Worm (Caenorhabditis elegans) whole organism, L2 larva: Measurements from ENCODE around the gene msp-38.

Experiments
- C34F6.9 ChIP-seq: fragments of 150-350 bp; optimal IDR thresholded peaks from 2 replicates; lab custom pipeline; 2014; ENCODE audit warnings: missing biosample characterization, missing genetic modification characterization
- F13H6.1 ChIP-seq: sonication (generic microtip); optimal IDR thresholded peaks from 2 replicates; lab custom pipeline; 2016; ENCODE audit warnings: missing genetic modification characterization, missing compliant biosample characterization
- R02D3.7 ChIP-seq: fragments of 150-350 bp; optimal IDR thresholded peaks from 2 replicates; lab custom pipeline; 2014; ENCODE audit warnings: missing biosample characterization, missing genetic modification characterization
- Y55F3AM.14 ChIP-seq: fragments of 200-800 bp; sonication (Bioruptor generic); optimal IDR thresholded peaks from 2 replicates; lab custom pipeline; 2018; ENCODE audit warnings: mild to moderate bottlenecking, missing genetic modification characterization, missing compliant biosample characterization
- ZK546.5 ChIP-seq: sonication (generic microtip); optimal IDR thresholded peaks from 2 replicates; lab custom pipeline; 2017; ENCODE audit warnings: missing biosample characterization, missing genetic modification characterization
- alr-1 ChIP-seq: fragments of 150-350 bp; optimal IDR thresholded peaks from 2 replicates; lab custom pipeline; 2014; ENCODE audit warnings: missing biosample characterization, missing genetic modification characterization
- aly-2 ChIP-seq: fragments of 150-350 bp; optimal IDR thresholded peaks from 2 replicates; lab custom pipeline; 2014; ENCODE audit warnings: missing biosample characterization, missing genetic modification characterization
- ama-1 ChIP-seq: fragments of 150-350 bp; optimal IDR thresholded peaks from 2 replicates; lab custom pipeline; 2018; ENCODE audit warnings: inconsistent platforms
- blmp-1 ChIP-seq: sonication (generic microtip); optimal IDR thresholded peaks from 2 replicates; lab custom pipeline; 2017; ENCODE audit warnings: missing genetic modification characterization, mild to moderate bottlenecking, missing compliant biosample characterization, antibody characterized with exemption, moderate library complexity; ENCODE audit not compliant: insufficient read depth
- ceh-16 ChIP-seq: fragments of 150-350 bp; optimal IDR thresholded peaks from 2 replicates; lab custom pipeline; 2014; ENCODE audit warnings: missing biosample characterization, missing genetic modification characterization
- ceh-82 ChIP-seq: fragments of 150-350 bp; optimal IDR thresholded peaks from 2 replicates; lab custom pipeline; 2014; ENCODE audit warnings: missing biosample characterization, missing genetic modification characterization
- crh-2 ChIP-seq: sonication (generic microtip); optimal IDR thresholded peaks from 2 replicates; lab custom pipeline; 2017; ENCODE audit warnings: missing biosample characterization, missing genetic modification characterization
- dmd-4 ChIP-seq: sonication (generic microtip); optimal IDR thresholded peaks from 2 replicates; lab custom pipeline; 2017; ENCODE audit warnings: missing biosample characterization, missing genetic modification characterization
- egl-27 ChIP-seq: sonication (generic microtip); optimal IDR thresholded peaks from 3 replicates; lab custom pipeline; 2017; ENCODE audit warnings: missing biosample characterization, missing genetic modification reagents, missing genetic modification characterization
- elt-1 ChIP-seq: fragments of 150-350 bp; optimal IDR thresholded peaks from 2 replicates; lab custom pipeline; 2014; ENCODE audit warnings: missing biosample characterization, missing genetic modification characterization
- elt-3 ChIP-seq: sonication (generic microtip); optimal IDR thresholded peaks from 2 replicates; lab custom pipeline; 2017; ENCODE audit warnings: missing biosample characterization, missing genetic modification characterization
- fos-1 ChIP-seq: fragments of 150-350 bp; optimal IDR thresholded peaks from 2 replicates; lab custom pipeline; 2014; ENCODE audit warnings: missing biosample characterization, missing genetic modification characterization
- gmeb-1 ChIP-seq: fragments of 150-350 bp; optimal IDR thresholded peaks from 2 replicates; lab custom pipeline; 2014; ENCODE audit warnings: missing biosample characterization, missing genetic modification characterization
- lin-11 ChIP-seq: fragments of 150-350 bp; sonication (generic microtip); optimal IDR thresholded peaks from 2 replicates; lab custom pipeline; 2014; ENCODE audit warnings: missing biosample characterization, missing genetic modification characterization, inconsistent platforms, mixed read lengths
- lin-13 ChIP-seq: fragments of 150-350 bp; optimal IDR thresholded peaks from 2 replicates; lab custom pipeline; 2014; ENCODE audit warnings: missing biosample characterization, missing genetic modification reagents, missing genetic modification characterization
- lin-39 ChIP-seq: fragments of 150-350 bp; optimal IDR thresholded peaks from 2 replicates; lab custom pipeline; 2014; ENCODE audit warnings: missing biosample characterization, missing genetic modification reagents, missing genetic modification characterization
- lsy-2 ChIP-seq, 2 experiments: fragments of 150-350 bp in 1 of 2; sonication (generic microtip) in 1 of 2; optimal IDR thresholded peaks; 2 replicates each; lab custom pipeline; 2014 to 2017; ENCODE audit warnings: missing biosample characterization in 2 of 2, missing genetic modification characterization in 2 of 2
- mab-5 ChIP-seq: fragments of 150-350 bp; optimal IDR thresholded peaks from 2 replicates; lab custom pipeline; 2014; ENCODE audit warnings: missing biosample characterization, missing genetic modification characterization
- mbf-1 ChIP-seq: sonication (generic microtip); optimal IDR thresholded peaks from 2 replicates; lab custom pipeline; 2017; ENCODE audit warnings: missing biosample characterization, missing genetic modification characterization
- mdl-1 ChIP-seq, 2 experiments: fragments of 150-350 bp in 1 of 2; sonication (generic microtip) in 1 of 2; optimal IDR thresholded peaks; 2 replicates each; lab custom pipeline; 2017; ENCODE audit warnings: missing biosample characterization in 2 of 2, missing genetic modification characterization in 2 of 2
- nhr-10 ChIP-seq: sonication (generic microtip); optimal IDR thresholded peaks from 2 replicates; lab custom pipeline; 2017; ENCODE audit warnings: missing biosample characterization, missing genetic modification characterization
- nhr-11 ChIP-seq: fragments of 150-350 bp; optimal IDR thresholded peaks from 2 replicates; lab custom pipeline; 2014; ENCODE audit warnings: missing biosample characterization, missing genetic modification characterization
- nhr-12 ChIP-seq: fragments of 150-350 bp; optimal IDR thresholded peaks from 2 replicates; lab custom pipeline; 2014; ENCODE audit warnings: missing biosample characterization, missing genetic modification characterization
- nhr-129 ChIP-seq: fragments of 150-350 bp; optimal IDR thresholded peaks from 2 replicates; lab custom pipeline; 2014; ENCODE audit warnings: missing biosample characterization, missing genetic modification characterization
- nhr-21 ChIP-seq: fragments of 150-350 bp; optimal IDR thresholded peaks from 2 replicates; lab custom pipeline; 2014; ENCODE audit warnings: missing biosample characterization, missing genetic modification characterization
- nhr-23 ChIP-seq: fragments of 150-350 bp; optimal IDR thresholded peaks from 2 replicates; lab custom pipeline; 2014; ENCODE audit warnings: missing biosample characterization, missing genetic modification reagents, missing genetic modification characterization
- nhr-237 ChIP-seq: fragments of 150-350 bp; optimal IDR thresholded peaks from 2 replicates; lab custom pipeline; 2014; ENCODE audit warnings: missing biosample characterization, missing genetic modification characterization
- nhr-25 ChIP-seq: fragments of 150-350 bp; sonication (generic microtip); optimal IDR thresholded peaks from 3 replicates; lab custom pipeline; 2014; ENCODE audit warnings: missing biosample characterization, missing genetic modification characterization
- nhr-6 ChIP-seq: fragments of 150-350 bp; optimal IDR thresholded peaks from 2 replicates; lab custom pipeline; 2014; ENCODE audit warnings: missing biosample characterization, missing genetic modification characterization
- nhr-77 ChIP-seq: fragments of 150-350 bp; optimal IDR thresholded peaks from 2 replicates; lab custom pipeline; 2014; ENCODE audit warnings: missing biosample characterization, missing genetic modification characterization
- peb-1 ChIP-seq: fragments of 150-350 bp; optimal IDR thresholded peaks from 2 replicates; lab custom pipeline; 2014; ENCODE audit warnings: missing biosample characterization, missing genetic modification characterization
- sem-4 ChIP-seq: fragments of 150-350 bp; optimal IDR thresholded peaks from 2 replicates; lab custom pipeline; 2014; ENCODE audit warnings: missing biosample characterization, missing genetic modification reagents, missing genetic modification characterization
- skn-1 ChIP-seq: sonication (generic microtip); optimal IDR thresholded peaks from 2 replicates; lab custom pipeline; 2017; ENCODE audit warnings: missing biosample characterization, missing genetic modification characterization
- sma-3 ChIP-seq: sonication (generic microtip); optimal IDR thresholded peaks from 2 replicates; lab custom pipeline; 2016; ENCODE audit warnings: missing genetic modification reagents, missing genetic modification characterization, missing compliant biosample characterization
- sma-9 ChIP-seq, 2 experiments: fragments of 150-350 bp in 1 of 2; sonication (generic microtip) in 1 of 2; optimal IDR thresholded peaks; 2 replicates each; lab custom pipeline; 2014 to 2016; ENCODE audit warnings: missing genetic modification characterization in 2 of 2, mild to moderate bottlenecking in 1 of 2, missing biosample characterization in 1 of 2, missing compliant biosample characterization in 1 of 2, missing genetic modification reagents in 1 of 2, moderate library complexity in 1 of 2
- snpc-4 ChIP-seq: fragments of 150-350 bp; optimal IDR thresholded peaks from 2 replicates; lab custom pipeline; 2014; ENCODE audit warnings: missing biosample characterization, missing genetic modification characterization
- unc-39 ChIP-seq: fragments of 150-350 bp; optimal IDR thresholded peaks from 2 replicates; lab custom pipeline; 2014; ENCODE audit warnings: missing biosample characterization, missing genetic modification characterization
- unc-55 ChIP-seq: fragments of 150-350 bp; sonication (generic microtip); optimal IDR thresholded peaks from 3 replicates; lab custom pipeline; 2014; ENCODE audit warnings: missing biosample characterization, missing genetic modification reagents, missing genetic modification characterization
- unc-62 ChIP-seq: fragments of 150-350 bp; optimal IDR thresholded peaks from 2 replicates; lab custom pipeline; 2014; ENCODE audit warnings: missing biosample characterization, missing genetic modification reagents, missing genetic modification characterization
- zag-1 ChIP-seq: fragments of 150-350 bp; optimal IDR thresholded peaks from 2 replicates; lab custom pipeline; 2014; ENCODE audit warnings: missing biosample characterization, missing genetic modification characterization
- ztf-1 ChIP-seq: fragments of 200-800 bp; sonication (Bioruptor generic); conservative IDR thresholded peaks from 2 replicates; pipeline ENCODE4 v1.3.6; 2022; ENCODE audit warnings: missing genetic modification characterization, missing compliant biosample characterization
- ztf-11 ChIP-seq: sonication (generic microtip); optimal IDR thresholded peaks from 2 replicates; lab custom pipeline; 2017; ENCODE audit warnings: missing biosample characterization, missing genetic modification characterization
- ztf-4 ChIP-seq: fragments of 150-350 bp; optimal IDR thresholded peaks from 2 replicates; lab custom pipeline; 2014; ENCODE audit warnings: missing biosample characterization, missing genetic modification characterization

msp-38 gene

DNA sequence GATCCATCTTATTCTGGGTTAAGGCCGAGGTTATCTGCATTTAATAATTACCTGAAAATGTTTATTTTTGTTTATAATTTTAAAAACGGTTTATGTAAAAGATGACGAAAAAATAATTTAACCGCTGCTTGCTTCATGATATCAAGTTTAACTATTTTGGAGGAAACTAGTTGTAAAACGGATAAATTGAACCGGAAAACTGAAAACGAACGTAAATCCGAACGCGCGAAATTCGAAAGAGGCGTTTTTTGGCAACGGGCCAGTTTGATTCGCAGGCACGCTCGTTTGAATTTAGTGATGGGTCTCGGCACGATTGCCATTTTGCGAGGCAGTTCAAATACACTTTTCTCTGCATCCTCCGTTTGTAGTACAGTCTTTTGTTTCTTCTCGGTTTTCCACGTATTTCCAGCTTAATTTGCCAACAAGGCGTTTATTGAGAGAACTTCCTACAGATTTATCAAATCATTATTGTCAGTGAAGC lies 14.6 kb downstream of the msp-38 start, which contains the start of the genes gtbp-1 and K08F4.3:
Gene gtbp-1, minus strand, starts transcription at position 51 of the 481 bp plus-strand sequence.
Gene K08F4.3, plus strand, starts transcription at position 352 of the 481 bp plus-strand sequence.
- peak; percentile 16 to 90 for TF ChIP-seq lsy-2 (tag; optimal IDR thresholded peaks at IDR 0.05; lab: Kevin White, UChicago)
- TF ChIP-seq nhr-11 (tag; lab: Kevin White, UChicago) = no peak
- TF ChIP-seq nhr-237 = no peak
- no peak for TF ChIP-seq mab-5
- TF ChIP-seq unc-39 (tag; lab: Kevin White, UChicago) = no peak
- no peak for TF ChIP-seq peb-1 (tag; lab: Kevin White, UChicago)
- peak; percentile 20 for TF ChIP-seq zag-1 (tag; lab: Kevin White, UChicago)
- TF ChIP-seq nhr-23 = no peak
- no peak for TF ChIP-seq skn-1 (tag; lab: Kevin White, UChicago)
- TF ChIP-seq nhr-129 (tag; lab: Kevin White, UChicago) = peak; percentile 90
- no peak for TF ChIP-seq mdl-1 (tag; optimal IDR thresholded peaks at IDR 0.05; lab: Kevin White, UChicago)
- TF ChIP-seq ceh-82 (tag; lab: Kevin White, UChicago) = no peak
- no peak for TF ChIP-seq unc-62 (GFP tag; lab: Kevin White, UChicago)
- no peak for TF ChIP-seq ztf-4 (tag; lab: Kevin White, UChicago)
- TF ChIP-seq Y55F3AM.14 = no peak
- TF ChIP-seq lin-39 (tag; lab: Kevin White, UChicago) = no peak
- TF ChIP-seq C34F6.9 (tag; lab: Kevin White, UChicago) = peak; percentile 86
- no peak for TF ChIP-seq nhr-10 (tag; lab: Kevin White, UChicago)
- no peak for TF ChIP-seq dmd-4 (tag; lab: Kevin White, UChicago)
- no peak for TF ChIP-seq nhr-6 (tag; lab: Kevin White, UChicago)
- TF ChIP-seq ztf-1 = no peak
- no peak for TF ChIP-seq blmp-1 (tag; lab: Kevin White, UChicago)
- peak; percentile 10 for TF ChIP-seq snpc-4 (tag; lab: Kevin White, UChicago)
- TF ChIP-seq mbf-1 = no peak
- TF ChIP-seq R02D3.7 (tag; lab: Kevin White, UChicago) = no peak
- TF ChIP-seq egl-27 = no peak
- TF ChIP-seq alr-1 = no peak
- peak; percentile 52 for TF ChIP-seq F13H6.1 (tag; lab: Kevin White, UChicago)
- no peak for TF ChIP-seq ztf-11
- no peak for TF ChIP-seq ceh-16 (tag; lab: Kevin White, UChicago)
- no peak for TF ChIP-seq nhr-77 (tag; lab: Kevin White, UChicago)
- TF ChIP-seq sma-9 (GFP tag; optimal IDR thresholded peaks at IDR 0.05; lab: Kevin White, UChicago) = peak; percentile 39
- no peak for TF ChIP-seq sma-9 (tag; optimal IDR thresholded peaks at IDR 0.05; lab: Kevin White, UChicago)
- no peak for TF ChIP-seq elt-3 (tag; lab: Kevin White, UChicago)
- TF ChIP-seq aly-2 (tag; lab: Kevin White, UChicago) = no peak
- TF ChIP-seq crh-2 = peak; percentile 94
- TF ChIP-seq unc-55 (GFP tag; lab: Kevin White, UChicago) = peak; percentile 94
- TF ChIP-seq sma-3 = peak; percentile 66
- peak; percentile 84 for TF ChIP-seq lin-11 (tag; lab: Kevin White, UChicago)
- peak; percentile 90 for TF ChIP-seq gmeb-1 (tag; lab: Kevin White, UChicago)
- no peak for TF ChIP-seq nhr-12 (tag; lab: Kevin White, UChicago)
- TF ChIP-seq nhr-25 = no peak
- TF ChIP-seq fos-1 (tag; lab: Kevin White, UChicago) = no peak
- no peak for TF ChIP-seq elt-1
- TF ChIP-seq nhr-21 = peak; percentile 2
- peak; percentile 63 for TF ChIP-seq lin-13 (GFP tag; lab: Kevin White, UChicago)
- peak; percentile 22 for TF ChIP-seq sem-4 (tag; lab: Kevin White, UChicago)
- TF ChIP-seq ZK546.5 = peak; percentile 80
- TF ChIP-seq ama-1 (lab: Kevin White, UChicago) = no peak
- TF ChIP-seq, all 48 proteins: peak for 16
